Worm (Caenorhabditis elegans) whole organism, late embryonic: ENCODE measurements around the gene tomm-20.

Experiments
- C38D4.7 ChIP-seq: fragments of 200-800 bp; sonication (Bioruptor generic); optimal IDR thresholded peaks from 2 replicates; lab custom pipeline; 2018; ENCODE audit warnings: mild to moderate bottlenecking, missing genetic modification characterization, moderate library complexity, missing compliant biosample characterization
- F13H6.1 ChIP-seq: sonication (generic microtip); optimal IDR thresholded peaks from 2 replicates; lab custom pipeline; 2016; ENCODE audit warnings: missing genetic modification characterization, missing compliant biosample characterization
- T23F11.4 ChIP-seq: fragments of 200-800 bp; sonication (Bioruptor generic); optimal IDR thresholded peaks from 2 replicates; lab custom pipeline; 2018; ENCODE audit warnings: mild to moderate bottlenecking, missing genetic modification characterization, missing compliant biosample characterization
- Y22D7AL.16 ChIP-seq: sonication (generic microtip); optimal IDR thresholded peaks from 2 replicates; lab custom pipeline; 2016; ENCODE audit warnings: missing genetic modification characterization, missing compliant biosample characterization
- ahr-1 ChIP-seq: sonication (generic microtip); optimal IDR thresholded peaks from 2 replicates; lab custom pipeline; 2016; ENCODE audit warnings: missing genetic modification characterization, missing compliant biosample characterization
- ama-1 ChIP-seq: fragments of 150-350 bp; optimal IDR thresholded peaks from 2 replicates; lab custom pipeline; 2014
- ceh-18 ChIP-seq: sonication (generic microtip); optimal IDR thresholded peaks from 2 replicates; lab custom pipeline; 2016; ENCODE audit warnings: missing genetic modification characterization, missing compliant biosample characterization
- ceh-19 ChIP-seq: fragments of 200-800 bp; sonication (Bioruptor generic); optimal IDR thresholded peaks from 2 replicates; lab custom pipeline; 2018; ENCODE audit warnings: mild to moderate bottlenecking, missing genetic modification characterization, missing compliant biosample characterization
- ceh-22 ChIP-seq: sonication (generic microtip); optimal IDR thresholded peaks from 2 replicates; lab custom pipeline; 2017; ENCODE audit warnings: missing biosample characterization, missing genetic modification characterization
- ceh-24 ChIP-seq: sonication (generic microtip); optimal IDR thresholded peaks from 2 replicates; lab custom pipeline; 2016; ENCODE audit warnings: mild to moderate bottlenecking, missing genetic modification characterization, missing compliant biosample characterization
- ceh-30 ChIP-seq: fragments of 150-350 bp; optimal IDR thresholded peaks from 2 replicates; lab custom pipeline; 2014; ENCODE audit warnings: missing biosample characterization, missing genetic modification characterization
- ceh-45 ChIP-seq: fragments of 200-800 bp; sonication (Bioruptor generic); IDR thresholded peaks from 2 replicates; pipeline ENCODE4 v1.3.6; 2022; ENCODE audit warnings: missing genetic modification reagents, missing genetic modification characterization, missing compliant biosample characterization
- che-1 ChIP-seq: sonication (generic microtip); optimal IDR thresholded peaks from 2 replicates; lab custom pipeline; 2016; ENCODE audit warnings: mild to moderate bottlenecking, missing genetic modification characterization, missing compliant biosample characterization
- dmd-4 ChIP-seq: sonication (generic microtip); optimal IDR thresholded peaks from 2 replicates; lab custom pipeline; 2016; ENCODE audit warnings: borderline replicate concordance, missing genetic modification characterization, missing compliant biosample characterization
- dve-1 ChIP-seq: sonication (generic microtip); optimal IDR thresholded peaks from 2 replicates; lab custom pipeline; 2017; ENCODE audit warnings: antibody characterized with exemption, mild to moderate bottlenecking, missing genetic modification characterization, missing compliant biosample characterization
- elt-2 ChIP-seq: sonication (generic microtip); optimal IDR thresholded peaks from 2 replicates; lab custom pipeline; 2016; ENCODE audit warnings: missing genetic modification reagents, missing genetic modification characterization, missing compliant biosample characterization
- eyg-1 ChIP-seq: sonication (generic microtip); optimal IDR thresholded peaks from 2 replicates; lab custom pipeline; 2016; ENCODE audit warnings: missing genotype, missing genetic modification characterization, missing compliant biosample characterization
- fax-1 ChIP-seq: sonication (generic microtip); optimal IDR thresholded peaks from 2 replicates; lab custom pipeline; 2016; ENCODE audit warnings: missing genotype, missing genetic modification characterization, missing compliant biosample characterization
- fkh-10 ChIP-seq: fragments of 150-350 bp; optimal IDR thresholded peaks from 2 replicates; lab custom pipeline; 2014; ENCODE audit warnings: missing biosample characterization, missing genetic modification reagents, missing genetic modification characterization
- fkh-6 ChIP-seq: sonication (generic microtip); optimal IDR thresholded peaks from 2 replicates; lab custom pipeline; 2016; ENCODE audit warnings: missing genetic modification characterization, missing compliant biosample characterization
- gmeb-2 ChIP-seq: sonication (generic microtip); optimal IDR thresholded peaks from 2 replicates; lab custom pipeline; 2016; ENCODE audit warnings: missing genetic modification characterization, inconsistent platforms, missing compliant biosample characterization
- hlh-13 ChIP-seq: fragments of 200-800 bp; sonication (Bioruptor generic); optimal IDR thresholded peaks from 2 replicates; lab custom pipeline; 2018; ENCODE audit warnings: mild to moderate bottlenecking, missing genetic modification characterization, missing compliant biosample characterization
- hlh-15 ChIP-seq: sonication (generic microtip); optimal IDR thresholded peaks from 2 replicates; lab custom pipeline; 2016; ENCODE audit warnings: missing genetic modification characterization, missing compliant biosample characterization
- hlh-6 ChIP-seq: sonication (generic microtip); optimal IDR thresholded peaks from 2 replicates; lab custom pipeline; 2016; ENCODE audit warnings: missing genotype, missing genetic modification characterization, missing compliant biosample characterization
- pha-2 ChIP-seq: sonication (generic microtip); optimal IDR thresholded peaks from 2 replicates; lab custom pipeline; 2017; ENCODE audit warnings: mild to moderate bottlenecking, missing genetic modification characterization, missing compliant biosample characterization
- pros-1 ChIP-seq: fragments of 150-350 bp; optimal IDR thresholded peaks from 2 replicates; lab custom pipeline; 2014; ENCODE audit warnings: missing biosample characterization, missing genetic modification reagents, missing genetic modification characterization
- rnt-1 ChIP-seq: sonication (generic microtip); optimal IDR thresholded peaks from 2 replicates; lab custom pipeline; 2016; ENCODE audit warnings: missing genetic modification characterization, missing compliant biosample characterization
- sox-2 ChIP-seq: fragments of 200-800 bp; sonication (Bioruptor generic); IDR thresholded peaks from 2 replicates; pipeline ENCODE4 v1.3.6; 2022; ENCODE audit warnings: missing genetic modification reagents, missing genetic modification characterization, missing compliant biosample characterization
- sox-4 ChIP-seq: sonication (generic microtip); optimal IDR thresholded peaks from 2 replicates; lab custom pipeline; 2017; ENCODE audit warnings: mild to moderate bottlenecking, missing genetic modification characterization, inconsistent platforms, missing compliant biosample characterization
- tbx-2 ChIP-seq: sonication (generic microtip); optimal IDR thresholded peaks from 2 replicates; lab custom pipeline; 2016; ENCODE audit warnings: missing genetic modification characterization, missing compliant biosample characterization
- tbx-7 ChIP-seq: sonication (generic microtip); optimal IDR thresholded peaks from 2 replicates; lab custom pipeline; 2016; ENCODE audit warnings: missing genotype, missing genetic modification characterization, missing compliant biosample characterization
- ttx-3 ChIP-seq: sonication (generic microtip); optimal IDR thresholded peaks from 2 replicates; lab custom pipeline; 2016; ENCODE audit warnings: missing genetic modification reagents, missing genetic modification characterization, missing compliant biosample characterization
- unc-3 ChIP-seq, 2 experiments: fragments of 200-800 bp in 1 of 2; sonication (Bioruptor generic) in 1 of 2; sonication (generic microtip) in 1 of 2; conservative IDR thresholded peaks in 1 of 2; optimal IDR thresholded peaks in 1 of 2; 2 replicates each; pipeline versions ENCODE4 v1.3.6 to Lab custom; 2016 to 2022; ENCODE audit warnings: missing compliant biosample characterization in 2 of 2, missing genetic modification characterization in 2 of 2, missing genetic modification reagents in 1 of 2
- unc-42 ChIP-seq: sonication (generic microtip); optimal IDR thresholded peaks from 2 replicates; lab custom pipeline; 2016; ENCODE audit warnings: missing genotype, missing genetic modification characterization, missing compliant biosample characterization
- unc-86 ChIP-seq: sonication (generic microtip); optimal IDR thresholded peaks from 2 replicates; lab custom pipeline; 2016; ENCODE audit warnings: missing genetic modification characterization, missing compliant biosample characterization
- zip-5 ChIP-seq: sonication (generic microtip); optimal IDR thresholded peaks from 2 replicates; lab custom pipeline; 2016; ENCODE audit warnings: missing genetic modification characterization, missing compliant biosample characterization
- ztf-16 ChIP-seq: sonication (generic microtip); optimal IDR thresholded peaks from 2 replicates; lab custom pipeline; 2017; ENCODE audit warnings: missing genetic modification characterization, missing compliant biosample characterization

tomm-20 gene

DNA sequence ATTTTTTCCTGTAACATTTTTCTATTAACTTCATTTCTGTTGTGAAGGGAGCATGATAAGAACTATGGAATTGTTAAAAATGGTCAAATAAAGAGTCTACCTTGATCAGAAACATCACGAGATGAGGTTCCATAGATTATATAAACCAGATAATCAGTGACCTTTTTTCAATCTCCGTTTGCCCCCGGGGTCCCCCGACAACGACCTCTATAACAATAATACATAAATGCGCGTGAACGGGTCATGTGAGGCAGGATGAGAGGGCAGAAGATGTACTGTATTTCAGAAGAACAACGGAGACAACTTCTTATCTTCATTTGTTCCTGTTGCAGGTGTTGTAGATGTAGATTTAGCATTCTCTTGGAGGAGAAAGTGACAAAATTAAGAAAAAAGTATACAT is 8.6 kb upstream of the tomm-20 start:
- TF ChIP-seq che-1 (tag; lab: Kevin White, UChicago), result no peak
- TF ChIP-seq hlh-15 (tag; lab: Kevin White, UChicago), result no peak
- TF ChIP-seq ahr-1 (tag; lab: Kevin White, UChicago), result no peak
- TF ChIP-seq fax-1 (tag; lab: Kevin White, UChicago), result no peak
- TF ChIP-seq ztf-16 (tag; lab: Kevin White, UChicago), result no peak
- no peak for TF ChIP-seq unc-42 (tag; lab: Kevin White, UChicago)
- no peak for TF ChIP-seq pha-2 (tag; lab: Kevin White, UChicago)
- TF ChIP-seq rnt-1, result no peak
- TF ChIP-seq hlh-6 (tag; lab: Kevin White, UChicago), result no peak
- no peak for TF ChIP-seq tbx-2 (tag; lab: Kevin White, UChicago)
- no peak for TF ChIP-seq T23F11.4
- no peak for TF ChIP-seq sox-4 (tag; lab: Kevin White, UChicago)
- TF ChIP-seq zip-5 (tag; lab: Kevin White, UChicago), result no peak
- TF ChIP-seq, all 69 proteins: peak for 0

DNA sequence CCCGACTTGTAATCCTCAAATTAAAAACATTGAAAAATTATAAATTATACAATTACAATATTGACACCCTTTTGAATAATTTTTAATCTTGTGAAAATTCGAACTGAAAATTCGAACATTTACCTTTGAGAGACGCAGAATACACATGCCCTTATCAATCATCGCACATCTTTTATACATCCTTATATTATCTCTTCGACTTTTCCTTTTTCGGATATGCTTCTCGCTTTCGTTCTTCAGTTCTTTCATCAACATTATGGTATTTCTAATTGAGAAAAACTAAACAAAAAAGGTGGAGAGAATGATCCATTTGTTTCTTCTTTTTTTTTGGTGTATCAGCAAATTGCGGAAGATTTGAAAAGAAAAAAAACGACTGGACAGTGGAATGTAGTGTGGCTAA is 6.1 kb upstream of the tomm-20 start:
- TF ChIP-seq fkh-10 (GFP tag; lab: Kevin White, UChicago) (no peak), dve-1 (no peak), unc-3 (GFP tag; conservative IDR thresholded peaks at IDR 0.05; lab: Robert Waterston, UW) (no peak), unc-3 (tag; optimal IDR thresholded peaks at IDR 0.05; lab: Kevin White, UChicago) (no peak), ama-1 (lab: Kevin White, UChicago) (no peak), tbx-2 (tag; lab: Kevin White, UChicago) (no peak), T23F11.4 (no peak), gmeb-2 (tag; lab: Kevin White, UChicago) (no peak)

DNA sequence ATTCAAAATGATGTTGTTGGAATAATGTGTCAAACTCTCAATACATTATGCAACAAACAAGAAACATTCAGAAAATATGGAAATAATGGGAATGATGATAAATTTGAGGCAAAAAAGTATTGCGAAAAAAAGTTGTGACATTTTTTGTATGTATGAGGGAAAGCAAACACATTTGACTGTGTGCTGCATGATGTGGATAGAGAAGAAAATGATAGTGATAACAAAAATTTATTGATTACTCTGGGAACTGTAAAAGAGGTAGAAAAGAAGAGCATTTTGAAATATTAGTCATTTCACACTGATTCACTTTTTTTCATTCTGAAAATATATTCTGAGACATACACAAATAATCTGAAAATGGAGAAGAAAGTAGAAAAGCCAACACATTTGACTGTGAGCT is 4.6 kb upstream of the tomm-20 start:
- no peak for TF ChIP-seq sox-4 (tag; lab: Kevin White, UChicago)

DNA sequence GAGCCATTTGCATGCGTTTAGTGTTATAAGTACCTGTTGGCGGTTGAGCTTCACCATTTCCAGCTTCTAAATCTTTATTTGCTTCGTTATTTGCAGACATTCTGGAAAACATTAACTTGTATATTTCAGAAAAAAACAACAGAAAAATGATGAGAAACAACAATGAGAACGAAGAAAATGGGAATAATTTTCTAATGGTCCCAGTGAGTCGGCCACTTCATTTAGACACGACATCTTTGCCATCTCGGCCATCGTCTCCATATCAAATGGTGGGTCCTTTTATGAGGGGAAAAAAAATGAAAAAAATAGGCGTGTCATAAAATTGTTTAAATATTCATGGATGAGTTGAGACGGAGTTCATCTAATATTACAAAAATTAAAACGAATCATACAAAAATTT is 2.5 kb upstream of the tomm-20 start, which contains the start of gene snb-2:
snb-2 (minus strand) TSS at position 101 of the 400 bp plus-strand sequence.
- TF ChIP-seq T23F11.4 (no peak), dve-1 (no peak), F13H6.1 (tag; lab: Kevin White, UChicago) (no peak), zip-5 (tag; lab: Kevin White, UChicago) (no peak), ceh-30 (tag; lab: Kevin White, UChicago) (no peak), unc-3 (GFP tag; conservative IDR thresholded peaks at IDR 0.05; lab: Robert Waterston, UW) (no peak), unc-3 (tag; optimal IDR thresholded peaks at IDR 0.05; lab: Kevin White, UChicago) (no peak), pha-2 (tag; lab: Kevin White, UChicago) (no peak), ttx-3 (tag; lab: Kevin White, UChicago) (no peak), hlh-13 (GFP tag; lab: Kevin White, UChicago) (no peak), dmd-4 (tag; lab: Kevin White, UChicago) (no peak), unc-86 (tag; lab: Kevin White, UChicago) (no peak), pros-1 (tag; lab: Kevin White, UChicago) (no peak), Y22D7AL.16 (tag; lab: Kevin White, UChicago) (no peak), C38D4.7 (GFP tag; lab: Kevin White, UChicago) (no peak), eyg-1 (tag; lab: Kevin White, UChicago) (no peak), ceh-22 (tag; lab: Kevin White, UChicago) (no peak), ahr-1 (tag; lab: Kevin White, UChicago) (no peak), ceh-24 (tag; lab: Kevin White, UChicago) (no peak), elt-2 (tag; lab: Kevin White, UChicago) (no peak), ceh-19 (GFP tag; lab: Kevin White, UChicago) (no peak)

DNA sequence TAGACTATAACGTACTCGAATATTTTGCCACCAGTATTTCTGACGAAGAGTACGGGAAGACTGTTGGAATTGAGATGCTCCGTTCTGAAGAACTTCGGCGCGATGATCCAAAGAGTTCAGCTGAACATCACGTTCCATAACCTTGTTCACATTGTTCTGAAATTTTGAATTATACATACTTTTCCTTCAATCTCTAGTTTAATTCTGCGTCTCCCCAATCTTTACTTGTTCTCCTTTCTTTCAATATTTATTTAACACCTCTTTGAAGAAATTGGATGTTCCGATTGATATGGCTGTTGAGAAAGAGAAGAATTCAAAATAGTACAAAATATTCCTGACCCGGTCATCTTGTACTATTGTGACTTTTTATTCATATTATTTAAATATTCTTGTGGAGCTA is 1.6 kb upstream of the tomm-20 start, which contains the start of gene F23H12.3:
F23H12.3 (plus strand) TSS at position 301 of the 400 bp plus-strand sequence.
- TF ChIP-seq hlh-6 (tag; lab: Kevin White, UChicago), result no peak
- no peak for TF ChIP-seq unc-86 (tag; lab: Kevin White, UChicago)
- no peak for TF ChIP-seq ceh-45
- TF ChIP-seq tbx-2 (tag; lab: Kevin White, UChicago), result no peak
- no peak for TF ChIP-seq ttx-3 (tag; lab: Kevin White, UChicago)
- no peak for TF ChIP-seq tbx-7
- no peak for TF ChIP-seq sox-4 (tag; lab: Kevin White, UChicago)
- TF ChIP-seq pros-1 (tag; lab: Kevin White, UChicago), result no peak
- TF ChIP-seq sox-2 (GFP tag; lab: Robert Waterston, UW), result no peak
- no peak for TF ChIP-seq fkh-6
- no peak for TF ChIP-seq ceh-18 (tag; lab: Kevin White, UChicago)
- TF ChIP-seq ceh-24 (tag; lab: Kevin White, UChicago), result no peak
- no peak for TF ChIP-seq T23F11.4
